Worm (Caenorhabditis elegans) whole organism, L4 larva: Measurements from ENCODE around the gene F13H10.3.

Experiments used
- D1046.2 ChIP-seq: fragments of 200-800 bp; sonication (Bioruptor generic); IDR thresholded peaks from 2 replicates; pipeline ENCODE4 v1.3.6; 2022; ENCODE audit warnings: missing genetic modification characterization, missing compliant biosample characterization
- F10B5.3 ChIP-seq: sonication (generic microtip); optimal IDR thresholded peaks from 2 replicates; lab custom pipeline; 2016; ENCODE audit warnings: mild to moderate bottlenecking, missing genetic modification characterization, missing compliant biosample characterization
- F37D6.2 ChIP-seq: sonication (generic microtip); optimal IDR thresholded peaks from 2 replicates; lab custom pipeline; 2016; ENCODE audit warnings: mild to moderate bottlenecking, missing genetic modification characterization, missing compliant biosample characterization
- F44E2.7 ChIP-seq: fragments of 200-800 bp; sonication (Bioruptor generic); IDR thresholded peaks from 2 replicates; pipeline ENCODE4 v2.1.2; 2022; ENCODE audit warnings: missing genetic modification characterization, missing compliant biosample characterization
- T20F7.1 ChIP-seq: fragments of 200-800 bp; sonication (Bioruptor generic); optimal IDR thresholded peaks from 2 replicates; lab custom pipeline; 2018; ENCODE audit warnings: mild to moderate bottlenecking, missing genetic modification characterization, missing compliant biosample characterization
- T26A8.4 ChIP-seq: fragments of 200-800 bp; sonication (Bioruptor generic); IDR thresholded peaks from 2 replicates; pipeline ENCODE4 v1.3.6; 2022; ENCODE audit warnings: missing genetic modification characterization, missing compliant biosample characterization
- Y105C5A.15 ChIP-seq: fragments of 200-800 bp; sonication (Bioruptor generic); IDR thresholded peaks from 2 replicates; pipeline ENCODE4 v1.3.6; 2022; ENCODE audit warnings: missing genetic modification characterization, missing compliant biosample characterization
- ces-1 ChIP-seq: fragments of 150-350 bp; sonication (generic microtip); optimal IDR thresholded peaks from 4 replicates; lab custom pipeline; 2014; ENCODE audit warnings: missing biosample characterization, missing genetic modification reagents, missing genetic modification characterization
- cey-2 ChIP-seq: sonication (generic microtip); optimal IDR thresholded peaks from 3 replicates; lab custom pipeline; 2017; ENCODE audit warnings: missing genetic modification characterization, mild to moderate bottlenecking, missing compliant biosample characterization, antibody characterized with exemption, borderline replicate concordance; ENCODE audit not compliant: insufficient read depth
- ctbp-1 ChIP-seq: fragments of 200-800 bp; sonication (Bioruptor generic); IDR thresholded peaks from 2 replicates; pipeline ENCODE4 v1.3.6; 2022; ENCODE audit warnings: missing genetic modification reagents, missing genetic modification characterization, missing compliant biosample characterization
- dmd-9 ChIP-seq: fragments of 200-800 bp; sonication (Bioruptor generic); IDR thresholded peaks from 2 replicates; pipeline ENCODE4 v1.3.6; 2022; ENCODE audit warnings: missing genetic modification reagents, missing genetic modification characterization, missing compliant biosample characterization
- dve-1 ChIP-seq: sonication (generic microtip); optimal IDR thresholded peaks from 2 replicates; lab custom pipeline; 2017; ENCODE audit warnings: antibody characterized with exemption, mild to moderate bottlenecking, missing genetic modification characterization, missing compliant biosample characterization; ENCODE audit not compliant: insufficient read depth
- fkh-10 ChIP-seq: fragments of 150-350 bp; optimal IDR thresholded peaks from 2 replicates; lab custom pipeline; 2014; ENCODE audit warnings: missing biosample characterization, missing genetic modification reagents, missing genetic modification characterization
- gei-8 ChIP-seq: fragments of 200-800 bp; sonication (Bioruptor generic); optimal IDR thresholded peaks from 2 replicates; lab custom pipeline; 2018; ENCODE audit warnings: mild to moderate bottlenecking, missing genetic modification characterization, missing compliant biosample characterization
- hlh-11 ChIP-seq: fragments of 200-800 bp; sonication (Bioruptor generic); optimal IDR thresholded peaks from 2 replicates; lab custom pipeline; 2018; ENCODE audit warnings: mild to moderate bottlenecking, missing genetic modification characterization, missing compliant biosample characterization
- lin-1 ChIP-seq: fragments of 200-800 bp; sonication (Bioruptor generic); IDR thresholded peaks from 2 replicates; pipeline ENCODE4 v1.3.6; 2022; ENCODE audit warnings: missing genetic modification reagents, missing genetic modification characterization, missing compliant biosample characterization
- lin-29 ChIP-seq: fragments of 200-800 bp; sonication (Bioruptor generic); IDR thresholded peaks from 2 replicates; pipeline ENCODE4 v1.3.6; 2022; ENCODE audit warnings: missing genetic modification reagents, missing genetic modification characterization, missing compliant biosample characterization
- lin-39 ChIP-seq: fragments of 150-350 bp; optimal IDR thresholded peaks from 2 replicates; lab custom pipeline; 2014; ENCODE audit warnings: missing biosample characterization, missing genetic modification reagents, missing genetic modification characterization
- lsy-2 ChIP-seq, 2 experiments: fragments of 150-350 bp in 1 of 2; sonication (generic microtip) in 1 of 2; optimal IDR thresholded peaks; 2 replicates each; lab custom pipeline; 2014 to 2017; ENCODE audit warnings: missing biosample characterization in 2 of 2, missing genetic modification characterization in 2 of 2
- mdl-1 ChIP-seq, 2 experiments: fragments of 150-350 bp in 1 of 2; sonication (generic microtip) in 1 of 2; optimal IDR thresholded peaks; 2 replicates each; lab custom pipeline; 2014 to 2017; ENCODE audit warnings: missing biosample characterization in 2 of 2, missing genetic modification characterization in 2 of 2
- mdt-29 ChIP-seq: fragments of 200-800 bp; sonication (Bioruptor generic); IDR thresholded peaks from 2 replicates; pipeline ENCODE4 v1.3.6; 2022; ENCODE audit warnings: missing genetic modification reagents, missing genetic modification characterization, missing compliant biosample characterization
- mxl-2 ChIP-seq: fragments of 200-800 bp; sonication (Bioruptor generic); conservative IDR thresholded peaks from 2 replicates; pipeline ENCODE4 v1.3.6; 2022; ENCODE audit warnings: missing genetic modification reagents, missing genetic modification characterization, missing compliant biosample characterization
- nhr-10 ChIP-seq: fragments of 150-350 bp; optimal IDR thresholded peaks from 2 replicates; lab custom pipeline; 2014; ENCODE audit warnings: missing biosample characterization, missing genetic modification characterization
- nhr-11 ChIP-seq: fragments of 150-350 bp; optimal IDR thresholded peaks from 2 replicates; lab custom pipeline; 2014; ENCODE audit warnings: missing biosample characterization, missing genetic modification characterization
- nhr-28 ChIP-seq: fragments of 150-350 bp; optimal IDR thresholded peaks from 2 replicates; lab custom pipeline; 2014; ENCODE audit warnings: missing biosample characterization, missing genetic modification characterization
- nhr-41 ChIP-seq: fragments of 200-800 bp; sonication (Bioruptor generic); IDR thresholded peaks from 2 replicates; pipeline ENCODE4 v1.3.6; 2022; ENCODE audit warnings: missing genetic modification reagents, missing genetic modification characterization, missing compliant biosample characterization
- rbr-2 ChIP-seq: sonication (generic microtip); optimal IDR thresholded peaks from 2 replicates; lab custom pipeline; 2016; ENCODE audit warnings: missing genotype, missing genetic modification characterization, missing compliant biosample characterization
- sdz-12 ChIP-seq: fragments of 200-800 bp; sonication (Bioruptor generic); optimal IDR thresholded peaks from 2 replicates; lab custom pipeline; 2018; ENCODE audit warnings: mild to moderate bottlenecking, missing genetic modification characterization, missing compliant biosample characterization
- set-16 ChIP-seq: fragments of 200-800 bp; sonication (Bioruptor generic); IDR thresholded peaks from 2 replicates; pipeline ENCODE4 v1.3.6; 2022; ENCODE audit warnings: missing genetic modification reagents, missing genetic modification characterization, missing compliant biosample characterization
- snpc-4 ChIP-seq: fragments of 150-350 bp; optimal IDR thresholded peaks from 2 replicates; lab custom pipeline; 2014; ENCODE audit warnings: missing biosample characterization, missing genetic modification characterization
- tra-1 ChIP-seq: fragments of 200-800 bp; sonication (Bioruptor generic); IDR thresholded peaks from 2 replicates; pipeline ENCODE4 v1.3.6; 2022; ENCODE audit warnings: missing genetic modification reagents, missing genetic modification characterization, missing compliant biosample characterization
- unc-130 ChIP-seq: sonication (generic microtip); optimal IDR thresholded peaks from 2 replicates; lab custom pipeline; 2016; ENCODE audit warnings: missing genetic modification reagents, missing genetic modification characterization, missing compliant biosample characterization
- unc-62 ChIP-seq, 3 experiments: fragments of 150-350 bp in 1 of 3; sonication (generic microtip); optimal IDR thresholded peaks in 2 of 3; peaks in 1 of 3; 1 replicate in 1 of 3; 2 replicates in 2 of 3; lab custom pipeline; 2014 to 2017; ENCODE audit warnings: missing biosample characterization in 3 of 3, missing genetic modification characterization in 3 of 3, missing genetic modification reagents in 3 of 3, missing genotype in 1 of 3
- vab-7 ChIP-seq: fragments of 200-800 bp; sonication (Bioruptor generic); IDR thresholded peaks from 2 replicates; pipeline ENCODE4 v1.3.6; 2022; ENCODE audit warnings: missing genetic modification reagents, missing genetic modification characterization, missing compliant biosample characterization
- ztf-11 ChIP-seq: fragments of 150-350 bp; optimal IDR thresholded peaks from 2 replicates; lab custom pipeline; 2014; ENCODE audit warnings: missing biosample characterization, missing genetic modification characterization
- ztf-7 ChIP-seq: fragments of 150-350 bp; optimal IDR thresholded peaks from 2 replicates; lab custom pipeline; 2014; ENCODE audit warnings: missing biosample characterization, missing genetic modification characterization

Gene F13H10.3

DNA sequence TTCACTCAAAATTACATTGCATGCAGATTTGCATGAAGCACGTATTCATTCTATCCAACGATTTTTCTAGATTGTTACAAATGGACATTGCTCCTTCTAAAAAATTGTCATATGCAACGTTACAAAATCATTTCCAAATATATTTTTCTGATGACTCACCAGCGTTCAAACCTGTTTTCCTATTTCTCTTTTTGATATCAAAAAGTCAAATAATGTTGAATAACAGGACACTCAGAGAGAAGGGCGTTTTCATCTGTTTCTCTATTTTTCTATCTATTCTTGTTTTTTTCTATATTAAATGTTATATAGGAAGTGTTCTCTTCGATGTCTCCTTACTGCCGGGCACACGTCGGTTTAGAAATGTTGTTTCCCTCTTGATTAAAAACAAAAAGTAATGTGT, 8.9 kb downstream of the F13H10.3 start:
- TF ChIP-seq ztf-11 (tag; lab: Kevin White, UChicago), result no peak
- TF ChIP-seq nhr-28 (tag; lab: Kevin White, UChicago), result peak; percentile 18
- no peak for TF ChIP-seq tra-1 (GFP tag; lab: Robert Waterston, UW)
- no peak for TF ChIP-seq ctbp-1
- peak in 1 of 2 experiments; percentile 66 for TF ChIP-seq unc-62 (GFP tag; optimal IDR thresholded peaks at IDR 0.05 in 1 of 2; lab: Kevin White, UChicago)
- no peak for TF ChIP-seq unc-62 (tag; optimal IDR thresholded peaks at IDR 0.05; lab: Kevin White, UChicago)
- TF ChIP-seq dve-1 (tag; lab: Kevin White, UChicago), result peak; percentile 48
- TF ChIP-seq unc-130 (GFP tag; lab: Kevin White, UChicago), result no peak
- no peak for TF ChIP-seq set-16 (GFP tag; lab: Robert Waterston, UW)
- TF ChIP-seq vab-7 (GFP tag; lab: Robert Waterston, UW), result no peak

DNA sequence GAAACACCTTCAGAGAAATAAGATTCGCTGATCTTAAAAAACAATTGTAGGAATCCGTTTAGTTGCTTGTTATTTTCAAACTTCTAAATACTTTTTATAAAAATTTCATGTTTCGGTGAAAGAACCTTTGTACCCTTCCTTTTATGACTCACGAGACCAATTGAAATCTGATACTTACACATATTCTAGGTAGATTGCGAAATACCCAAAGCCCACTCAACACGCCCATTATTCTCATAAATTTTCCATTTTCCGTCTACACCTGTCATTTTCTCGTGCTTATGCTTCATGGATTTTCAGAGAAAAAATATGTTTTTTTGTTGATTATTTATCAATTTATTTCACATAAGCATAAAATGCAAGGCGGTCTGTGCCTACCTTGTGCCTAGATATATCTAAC, 9.4 kb downstream of the F13H10.3 start:
- peak; percentile 76 for TF ChIP-seq nhr-11
- peak in 1 of 2 experiments; percentile 3 for TF ChIP-seq lsy-2 (tag; optimal IDR thresholded peaks at IDR 0.05; lab: Kevin White, UChicago)
- TF ChIP-seq nhr-10 (tag; lab: Kevin White, UChicago), result no peak

DNA sequence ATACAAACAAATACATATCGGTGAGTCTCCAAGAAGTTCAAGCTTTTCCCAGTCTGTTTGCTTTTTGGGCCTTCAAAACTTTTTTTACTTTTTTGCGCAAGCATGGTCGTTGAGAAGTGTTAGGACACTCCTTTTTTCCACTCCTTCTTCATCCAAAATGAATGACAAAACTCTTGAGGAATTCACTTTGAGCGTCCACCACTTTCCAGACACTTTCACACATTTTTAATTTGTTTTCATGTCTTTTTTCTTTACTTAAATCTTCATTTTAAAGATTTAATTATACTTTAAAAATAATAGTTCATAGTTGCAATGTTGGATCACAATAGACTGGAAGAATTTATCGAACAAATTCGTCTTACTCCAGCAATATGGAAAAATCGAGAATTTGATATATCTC, 11.5 kb downstream of the F13H10.3 start, which contains the start of gene F13H10.1:
F13H10.1 (plus strand) TSS at position 301 of the 400 bp plus-strand sequence.
- TF ChIP-seq ces-1, result no peak
- no peak for TF ChIP-seq cey-2
- TF ChIP-seq mdt-29, result no peak
- TF ChIP-seq T26A8.4 (GFP tag; lab: Robert Waterston, UW), result no peak
- no peak for TF ChIP-seq mxl-2 (GFP tag; lab: Robert Waterston, UW)
- no peak for TF ChIP-seq lin-39 (tag; lab: Kevin White, UChicago)
- no peak for TF ChIP-seq T20F7.1 (GFP tag; lab: Kevin White, UChicago)
- no peak for TF ChIP-seq lin-1
- TF ChIP-seq rbr-2, result no peak
- TF ChIP-seq F44E2.7 (GFP tag; lab: Robert Waterston, UW), result no peak
- no peak for TF ChIP-seq F10B5.3 (tag; lab: Kevin White, UChicago)

DNA sequence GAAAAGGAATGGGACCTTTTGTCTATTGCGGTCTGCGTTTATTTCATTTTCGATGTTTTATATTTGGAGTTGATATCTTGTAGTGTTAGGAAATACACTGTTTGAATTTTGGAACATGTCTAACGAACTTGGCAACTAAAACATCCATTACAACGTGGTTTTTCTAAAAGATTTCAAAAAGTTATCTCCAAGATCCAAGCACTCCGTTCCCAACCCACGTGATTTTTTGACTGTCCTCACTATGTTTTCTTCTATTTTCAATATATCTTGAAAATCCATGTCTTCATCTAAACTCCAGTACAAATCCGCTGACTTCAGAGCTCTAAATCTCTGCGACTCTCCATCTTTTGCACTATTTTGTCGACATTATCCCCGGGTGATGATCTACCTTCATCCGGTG, 14.1 kb downstream of the F13H10.3 start, which contains the start of gene F13H10.9:
F13H10.9 (plus strand) TSS at position 301 of the 400 bp plus-strand sequence.
- TF ChIP-seq vab-7 (GFP tag; lab: Robert Waterston, UW) (no peak), D1046.2 (GFP tag; lab: Robert Waterston, UW) (no peak), lin-1 (no peak), fkh-10 (no peak), gei-8 (no peak), T26A8.4 (GFP tag; lab: Robert Waterston, UW) (no peak), Y105C5A.15 (GFP tag; lab: Robert Waterston, UW) (no peak), sdz-12 (GFP tag; lab: Kevin White, UChicago) (no peak), lin-29 (GFP tag; lab: Robert Waterston, UW) (no peak), nhr-41 (no peak), F37D6.2 (no peak), snpc-4 (no peak), dmd-9 (GFP tag; lab: Robert Waterston, UW) (no peak), ztf-7 (no peak), mdl-1 (tag; optimal IDR thresholded peaks at IDR 0.05; lab: Kevin White, UChicago) (no peak), hlh-11 (tag; lab: Kevin White, UChicago) (no peak)
